Worm (Caenorhabditis elegans) whole organism, L3 larva: ENCODE data around the gene dmsr-1.
"Not testable (repeated sequence)": the region's sequence is repeated elsewhere in the genome, so short reads cannot be mapped to it uniquely, and the experiment has no call there.

Experiments
- ama-1 ChIP-seq: fragments of 150-350 bp; optimal IDR thresholded peaks from 2 replicates; lab custom pipeline; 2018
- ceh-82 ChIP-seq: fragments of 150-350 bp; optimal IDR thresholded peaks from 2 replicates; lab custom pipeline; 2014; ENCODE audit warnings: missing biosample characterization, missing genetic modification characterization
- egl-27 ChIP-seq: sonication (generic microtip); optimal IDR thresholded peaks from 4 replicates; lab custom pipeline; 2017; ENCODE audit warnings: missing biosample characterization, missing genetic modification reagents, missing genetic modification characterization
- elt-2 ChIP-seq: sonication (generic microtip); optimal IDR thresholded peaks from 2 replicates; lab custom pipeline; 2016; ENCODE audit warnings: missing genetic modification reagents, mild to moderate bottlenecking, missing genetic modification characterization, missing compliant biosample characterization
- lin-39 ChIP-seq: fragments of 150-350 bp; optimal IDR thresholded peaks from 2 replicates; lab custom pipeline; 2018; ENCODE audit warnings: missing biosample characterization, missing genetic modification reagents, missing genetic modification characterization
- nhr-28 ChIP-seq: fragments of 150-350 bp; optimal IDR thresholded peaks from 2 replicates; lab custom pipeline; 2014; ENCODE audit warnings: missing biosample characterization, missing genetic modification characterization
- nhr-76 ChIP-seq: fragments of 150-350 bp; sonication (generic microtip); optimal IDR thresholded peaks from 5 replicates; lab custom pipeline; 2014; ENCODE audit warnings: missing biosample characterization, missing genetic modification characterization
- pqm-1 ChIP-seq: fragments of 150-350 bp; optimal IDR thresholded peaks from 2 replicates; lab custom pipeline; 2017; ENCODE audit warnings: missing biosample characterization, missing genetic modification characterization, inconsistent platforms

DNA sequence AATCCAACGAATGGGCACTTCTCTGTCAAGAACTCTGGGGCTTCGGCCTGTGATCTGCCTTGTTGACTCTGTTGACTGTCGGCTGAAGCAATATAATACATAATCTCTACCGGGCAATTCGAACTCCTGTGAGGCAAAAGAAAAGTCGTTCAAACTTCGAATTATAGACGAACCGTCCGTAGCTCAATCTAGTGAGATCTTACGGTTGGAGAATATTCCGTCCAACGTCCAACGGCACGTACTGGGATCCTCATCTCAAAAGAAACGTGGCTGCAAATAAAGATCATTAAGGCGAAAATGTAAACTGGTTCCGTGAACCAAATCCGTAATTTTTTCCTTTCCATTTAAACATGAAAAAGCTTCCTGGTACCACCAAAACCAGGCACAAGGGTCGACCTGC lies 42.2 kb downstream of the dmsr-1 start, which contains the start of gene T11F9.14:
- not testable (repeated sequence) for TF ChIP-seq elt-2 (tag; lab: Kevin White, UChicago); pqm-1 (tag; lab: Kevin White, UChicago); nhr-28; ama-1; lin-39 (tag; lab: Kevin White, UChicago); nhr-76 (tag; lab: Kevin White, UChicago); egl-27; ceh-82 (tag; lab: Kevin White, UChicago)
